Worm (Caenorhabditis elegans) whole organism, L4 larva: Measurements from ENCODE around the gene C31H2.4.
A peak's percentile ranks its signal among the peaks of the same experiment; 100 is the strongest.

Experiments used
- F10B5.3 ChIP-seq: sonication (generic microtip); optimal IDR thresholded peaks from 2 replicates; lab custom pipeline; 2016; ENCODE audit warnings: mild to moderate bottlenecking, missing genetic modification characterization, missing compliant biosample characterization
- F26F4.8 ChIP-seq: fragments of 200-800 bp; sonication (Bioruptor generic); conservative IDR thresholded peaks from 2 replicates; pipeline ENCODE4 v1.3.6; 2022; ENCODE audit warnings: missing genetic modification characterization, missing compliant biosample characterization
- F37D6.2 ChIP-seq: sonication (generic microtip); optimal IDR thresholded peaks from 2 replicates; lab custom pipeline; 2016; ENCODE audit warnings: mild to moderate bottlenecking, missing genetic modification characterization, missing compliant biosample characterization
- F49E8.2 ChIP-seq: sonication (generic microtip); optimal IDR thresholded peaks from 2 replicates; lab custom pipeline; 2016; ENCODE audit warnings: missing compliant biosample characterization, mild to moderate bottlenecking, missing genetic modification characterization, borderline replicate concordance
- R02D3.7 ChIP-seq: fragments of 150-350 bp; sonication (generic microtip); optimal IDR thresholded peaks from 3 replicates; lab custom pipeline; 2014; ENCODE audit warnings: missing biosample characterization, missing genetic modification characterization
- T20F7.1 ChIP-seq: fragments of 200-800 bp; sonication (Bioruptor generic); optimal IDR thresholded peaks from 2 replicates; lab custom pipeline; 2018; ENCODE audit warnings: mild to moderate bottlenecking, missing genetic modification characterization, missing compliant biosample characterization
- T26A8.4 ChIP-seq: fragments of 200-800 bp; sonication (Bioruptor generic); IDR thresholded peaks from 2 replicates; pipeline ENCODE4 v1.3.6; 2022; ENCODE audit warnings: missing genetic modification characterization, missing compliant biosample characterization
- Y75B8A.6 ChIP-seq: fragments of 200-800 bp; sonication (Bioruptor generic); IDR thresholded peaks from 2 replicates; pipeline ENCODE4 v1.3.6; 2022; ENCODE audit warnings: missing genetic modification reagents, missing genetic modification characterization, missing compliant biosample characterization
- ZK337.2 ChIP-seq: fragments of 200-800 bp; sonication (Bioruptor generic); IDR thresholded peaks from 2 replicates; pipeline ENCODE4 v1.3.6; 2022; ENCODE audit warnings: missing genetic modification reagents, missing genetic modification characterization, missing compliant biosample characterization
- ZK546.5 ChIP-seq, 2 experiments: sonication (generic microtip); optimal IDR thresholded peaks; 2 replicates each; lab custom pipeline; 2017; ENCODE audit warnings: missing biosample characterization in 2 of 2, missing genetic modification characterization in 2 of 2
- ama-1 ChIP-seq: fragments of 150-350 bp; optimal IDR thresholded peaks from 2 replicates; lab custom pipeline; 2014; ENCODE audit warnings: inconsistent platforms, mixed read lengths
- attf-4 ChIP-seq: sonication (generic microtip); optimal IDR thresholded peaks from 3 replicates; lab custom pipeline; 2017; ENCODE audit warnings: missing biosample characterization, missing genetic modification characterization
- ceh-20 ChIP-seq: fragments of 200-800 bp; sonication (Bioruptor generic); IDR thresholded peaks from 2 replicates; pipeline ENCODE4 v1.3.6; 2022; ENCODE audit warnings: missing genetic modification reagents, missing genetic modification characterization, missing compliant biosample characterization
- ceh-28 ChIP-seq: fragments of 150-350 bp; optimal IDR thresholded peaks from 2 replicates; lab custom pipeline; 2014; ENCODE audit warnings: missing biosample characterization, missing genetic modification reagents, missing genetic modification characterization
- ceh-62 ChIP-seq: sonication (generic microtip); optimal IDR thresholded peaks from 2 replicates; lab custom pipeline; 2017; ENCODE audit warnings: missing biosample characterization, missing genetic modification characterization
- daf-19 ChIP-seq: fragments of 200-800 bp; sonication (Bioruptor generic); conservative IDR thresholded peaks from 2 replicates; pipeline ENCODE4 v1.3.6; 2022; ENCODE audit warnings: missing genetic modification characterization, missing compliant biosample characterization
- dpl-1 ChIP-seq: fragments of 150-350 bp; optimal IDR thresholded peaks from 2 replicates; lab custom pipeline; 2014; ENCODE audit warnings: missing biosample characterization, missing genetic modification reagents, missing genetic modification characterization
- egl-27 ChIP-seq: sonication (generic microtip); optimal IDR thresholded peaks from 3 replicates; lab custom pipeline; 2017; ENCODE audit warnings: missing biosample characterization, missing genetic modification reagents, missing genetic modification characterization
- fos-1 ChIP-seq: fragments of 150-350 bp; optimal IDR thresholded peaks from 2 replicates; lab custom pipeline; 2014; ENCODE audit warnings: missing biosample characterization, missing genetic modification characterization
- hif-1 ChIP-seq, 2 experiments: sonication (generic microtip); optimal IDR thresholded peaks; 2 replicates each; lab custom pipeline; 2016 to 2017; ENCODE audit warnings: missing compliant biosample characterization in 2 of 2, missing genetic modification characterization in 2 of 2, missing genetic modification reagents in 2 of 2, missing genotype in 2 of 2, mild to moderate bottlenecking in 1 of 2
- hlh-11 ChIP-seq: fragments of 200-800 bp; sonication (Bioruptor generic); optimal IDR thresholded peaks from 2 replicates; lab custom pipeline; 2018; ENCODE audit warnings: mild to moderate bottlenecking, missing genetic modification characterization, missing compliant biosample characterization
- lim-7 ChIP-seq: fragments of 200-800 bp; sonication (Bioruptor generic); IDR thresholded peaks from 2 replicates; pipeline ENCODE4 v1.3.6; 2022; ENCODE audit warnings: missing genetic modification characterization, missing compliant biosample characterization
- lin-13 ChIP-seq: fragments of 150-350 bp; optimal IDR thresholded peaks from 2 replicates; lab custom pipeline; 2014; ENCODE audit warnings: missing biosample characterization, missing genetic modification reagents, missing genetic modification characterization
- lin-29 ChIP-seq: fragments of 200-800 bp; sonication (Bioruptor generic); IDR thresholded peaks from 2 replicates; pipeline ENCODE4 v1.3.6; 2022; ENCODE audit warnings: missing genetic modification reagents, missing genetic modification characterization, missing compliant biosample characterization
- madf-5 ChIP-seq, 2 experiments: fragments of 200-800 bp; sonication (Bioruptor generic); IDR thresholded peaks; 2 replicates each; pipeline ENCODE4 v1.3.6; 2022; ENCODE audit warnings: missing compliant biosample characterization in 2 of 2, missing genetic modification characterization in 2 of 2
- mdl-1 ChIP-seq, 2 experiments: fragments of 150-350 bp in 1 of 2; sonication (generic microtip) in 1 of 2; optimal IDR thresholded peaks; 2 replicates each; lab custom pipeline; 2014 to 2017; ENCODE audit warnings: missing biosample characterization in 2 of 2, missing genetic modification characterization in 2 of 2
- mdt-29 ChIP-seq: fragments of 200-800 bp; sonication (Bioruptor generic); IDR thresholded peaks from 2 replicates; pipeline ENCODE4 v1.3.6; 2022; ENCODE audit warnings: missing genetic modification reagents, missing genetic modification characterization, missing compliant biosample characterization
- mxl-2 ChIP-seq: fragments of 200-800 bp; sonication (Bioruptor generic); conservative IDR thresholded peaks from 2 replicates; pipeline ENCODE4 v1.3.6; 2022; ENCODE audit warnings: missing genetic modification reagents, missing genetic modification characterization, missing compliant biosample characterization
- mxl-3 ChIP-seq: fragments of 200-800 bp; sonication (Bioruptor generic); optimal IDR thresholded peaks from 2 replicates; lab custom pipeline; 2018; ENCODE audit warnings: mild to moderate bottlenecking, missing genetic modification characterization, missing compliant biosample characterization
- nhr-10 ChIP-seq: fragments of 150-350 bp; optimal IDR thresholded peaks from 2 replicates; lab custom pipeline; 2014; ENCODE audit warnings: missing biosample characterization, missing genetic modification characterization
- nhr-11 ChIP-seq: fragments of 150-350 bp; optimal IDR thresholded peaks from 2 replicates; lab custom pipeline; 2014; ENCODE audit warnings: missing biosample characterization, missing genetic modification characterization
- nhr-25 ChIP-seq: sonication (generic microtip); optimal IDR thresholded peaks from 2 replicates; lab custom pipeline; 2017; ENCODE audit warnings: missing genetic modification characterization, mild to moderate bottlenecking, missing compliant biosample characterization, antibody characterized with exemption, moderate library complexity, borderline replicate concordance; ENCODE audit not compliant: insufficient read depth
- nhr-42 ChIP-seq: fragments of 200-800 bp; sonication (Bioruptor generic); IDR thresholded peaks from 2 replicates; pipeline ENCODE4 v1.3.6; 2022; ENCODE audit warnings: missing genetic modification characterization, missing compliant biosample characterization
- php-3 ChIP-seq: fragments of 200-800 bp; sonication (Bioruptor generic); IDR thresholded peaks from 2 replicates; pipeline ENCODE4 v1.3.6; 2022; ENCODE audit warnings: missing genetic modification reagents, missing genetic modification characterization, missing compliant biosample characterization
- snpc-1.2 ChIP-seq: fragments of 200-800 bp; sonication (Bioruptor generic); IDR thresholded peaks from 2 replicates; pipeline ENCODE4 v1.3.6; 2022; ENCODE audit warnings: missing genetic modification reagents, missing genetic modification characterization, missing compliant biosample characterization
- snpc-4 ChIP-seq: fragments of 150-350 bp; optimal IDR thresholded peaks from 2 replicates; lab custom pipeline; 2014; ENCODE audit warnings: missing biosample characterization, missing genetic modification characterization
- unc-62 ChIP-seq, 3 experiments: fragments of 150-350 bp in 1 of 3; sonication (generic microtip); optimal IDR thresholded peaks in 2 of 3; peaks in 1 of 3; 1 replicate in 1 of 3; 2 replicates in 2 of 3; lab custom pipeline; 2014 to 2017; ENCODE audit warnings: missing biosample characterization in 3 of 3, missing genetic modification characterization in 3 of 3, missing genetic modification reagents in 3 of 3, missing genotype in 1 of 3
- zfp-3 ChIP-seq: fragments of 200-800 bp; sonication (Bioruptor generic); conservative IDR thresholded peaks from 2 replicates; pipeline ENCODE4 v1.3.6; 2022; ENCODE audit warnings: missing genetic modification reagents, missing genetic modification characterization, missing compliant biosample characterization
- zip-2 ChIP-seq: fragments of 150-350 bp; optimal IDR thresholded peaks from 2 replicates; lab custom pipeline; 2014; ENCODE audit warnings: missing biosample characterization, missing genetic modification characterization

The C31H2.4 gene

ce11 chrX:5165037-5165436 is 5.6 kb upstream of the C31H2.4 start, which contains the start of gene mans-3 (continued):
- TF ChIP-seq mxl-3 (GFP tag; lab: Kevin White, UChicago) (peak; percentile 100), fos-1 (tag; lab: Kevin White, UChicago) (no peak), mdt-29 (GFP tag; lab: Robert Waterston, UW) (no peak), Y75B8A.6 (GFP tag; lab: Robert Waterston, UW) (no peak), ama-1 (lab: Kevin White, UChicago) (no peak), zfp-3 (GFP tag; lab: Robert Waterston, UW) (0 out of 2 replicates have a peak, but pooled peaks have one; percentile 18), dpl-1 (GFP tag; lab: Kevin White, UChicago) (peak; percentile 79)

- TF ChIP-seq daf-19 (no peak), hif-1 (tag; optimal IDR thresholded peaks at IDR 0.05; lab: Kevin White, UChicago) (no peak), lim-7 (GFP tag; lab: Robert Waterston, UW) (no peak), lin-29 (GFP tag; lab: Robert Waterston, UW) (no peak), T20F7.1 (no peak), F26F4.8 (no peak), F49E8.2 (tag; lab: Kevin White, UChicago) (no peak), hlh-11 (tag; lab: Kevin White, UChicago) (no peak), nhr-42 (GFP tag; lab: Robert Waterston, UW) (no peak), ceh-20 (GFP tag; lab: Robert Waterston, UW) (no peak), unc-62 (GFP tag; optimal IDR thresholded peaks at IDR 0.05 in 1 of 2; lab: Kevin White, UChicago) (no peak), unc-62 (tag; optimal IDR thresholded peaks at IDR 0.05; lab: Kevin White, UChicago) (no peak), madf-5 (GFP tag; IDR thresholded peaks at IDR 0.05; lab: Robert Waterston, UW) (no peak), attf-4 (tag; lab: Kevin White, UChicago) (no peak), ceh-28 (tag; lab: Kevin White, UChicago) (no peak)
Measured at ce11 chrX:5164054-5164453, 4.6 kb upstream of the C31H2.4 start.

ce11 chrX:5162755-5163154 is 3.3 kb upstream of the C31H2.4 start, which contains the start of gene EGAP5.1:
EGAP5.1 (plus strand) TSS chrX:5163055.
- no peak for TF ChIP-seq mdt-29 (GFP tag; lab: Robert Waterston, UW)
- no peak for TF ChIP-seq snpc-4 (tag; lab: Kevin White, UChicago)
- no peak for TF ChIP-seq egl-27 (tag; lab: Kevin White, UChicago)
- no peak for TF ChIP-seq ZK546.5 (tag; optimal IDR thresholded peaks at IDR 0.05; lab: Kevin White, UChicago)
- TF ChIP-seq snpc-1.2, result no peak
- no peak for TF ChIP-seq fos-1 (tag; lab: Kevin White, UChicago)
- no peak for TF ChIP-seq T26A8.4
- no peak for TF ChIP-seq nhr-25 (tag; lab: Kevin White, UChicago)
- no peak for TF ChIP-seq php-3 (GFP tag; lab: Robert Waterston, UW)
- no peak for TF ChIP-seq lin-13
- TF ChIP-seq F37D6.2, result no peak
- TF ChIP-seq zip-2 (tag; lab: Kevin White, UChicago), result no peak
- TF ChIP-seq nhr-10 (tag; lab: Kevin White, UChicago), result no peak
- TF ChIP-seq ceh-62 (tag; lab: Kevin White, UChicago), result no peak
- TF ChIP-seq mdl-1 (tag; optimal IDR thresholded peaks at IDR 0.05; lab: Kevin White, UChicago), result no peak

- no peak for TF ChIP-seq attf-4 (tag; lab: Kevin White, UChicago)
- no peak for TF ChIP-seq dpl-1 (GFP tag; lab: Kevin White, UChicago)
- TF ChIP-seq ZK337.2 (GFP tag; lab: Robert Waterston, UW), result no peak
- TF ChIP-seq mxl-2 (GFP tag; lab: Robert Waterston, UW), result no peak
- TF ChIP-seq nhr-11 (tag; lab: Kevin White, UChicago), result no peak
- no peak for TF ChIP-seq ceh-28 (tag; lab: Kevin White, UChicago)
- no peak for TF ChIP-seq R02D3.7 (tag; lab: Kevin White, UChicago)
- no peak for TF ChIP-seq lin-29 (GFP tag; lab: Robert Waterston, UW)
- TF ChIP-seq F10B5.3 (tag; lab: Kevin White, UChicago), result no peak
- no peak for TF ChIP-seq ceh-20 (GFP tag; lab: Robert Waterston, UW)
- TF ChIP-seq, all 104 proteins: peak for 0
Measured at ce11 chrX:5154278-5154677, 5.2 kb downstream of the C31H2.4 start, which contains the start of gene C31H2.3. C31H2.3 (minus strand) TSS chrX:5154378.
